Fruit fly (Drosophila melanogaster): Measurements from ENCODE around the gene CG7655.

dm6 chr3R:17701971-17702845 lies 19.7 kb downstream of the CG7655 start:
- TF ChIP-seq fd96Ca (GFP tag; IDR thresholded peaks at IDR 0.05) = peak; percentile 46; the same call in 1 of the 3 replicates
- no peak for TF ChIP-seq CG10348 (GFP tag; IDR thresholded peaks at IDR 0.05)
- peak; percentile 72 for TF ChIP-seq CG14655 (GFP tag; optimal IDR thresholded peaks at IDR 0.05)
- TF ChIP-seq gl (tag; optimal IDR thresholded peaks at IDR 0.05) = no peak
- peak; percentile 53 for TF ChIP-seq D1 (tag; optimal IDR thresholded peaks at IDR 0.05)
- peak; percentile 26 for TF ChIP-seq EcR (GFP tag; optimal IDR thresholded peaks at IDR 0.05)
- peak; percentile 77 for TF ChIP-seq CG17806 (tag; optimal IDR thresholded peaks at IDR 0.05)
- peak; percentile 48 for TF ChIP-seq CG8301 (tag; optimal IDR thresholded peaks at IDR 0.05)
- TF ChIP-seq CG15710 (tag; optimal IDR thresholded peaks at IDR 0.05) = peak; percentile 89
- TF ChIP-seq rn (GFP tag; IDR thresholded peaks at IDR 0.05) = peak; percentile 35; the same call in 1 of the 2 replicates
- TF ChIP-seq Pif1B (GFP tag; optimal IDR thresholded peaks at IDR 0.05) = peak; percentile 43
